Worm (Caenorhabditis elegans) whole organism, L1 larva: Measurements from ENCODE around the gene Y37D8A.26.

Source experiments
- C16A3.4 ChIP-seq: fragments of 150-350 bp; optimal IDR thresholded peaks from 2 replicates; lab custom pipeline; 2014; ENCODE audit warnings: missing biosample characterization, missing genetic modification characterization
- C34B4.2 ChIP-seq: sonication (generic microtip); optimal IDR thresholded peaks from 2 replicates; lab custom pipeline; 2017; ENCODE audit warnings: mild to moderate bottlenecking, missing genetic modification characterization, missing compliant biosample characterization
- blmp-1 ChIP-seq: fragments of 150-350 bp; optimal IDR thresholded peaks from 2 replicates; lab custom pipeline; 2014; ENCODE audit warnings: missing biosample characterization, missing genetic modification characterization
- ceh-63 ChIP-seq: fragments of 200-800 bp; sonication (Bioruptor generic); optimal IDR thresholded peaks from 2 replicates; lab custom pipeline; 2018; ENCODE audit warnings: mild to moderate bottlenecking, missing genetic modification characterization, missing compliant biosample characterization
- ceh-8 ChIP-seq: fragments of 200-800 bp; sonication (Bioruptor generic); optimal IDR thresholded peaks from 2 replicates; lab custom pipeline; 2018; ENCODE audit warnings: mild to moderate bottlenecking, missing genetic modification characterization, moderate library complexity, missing compliant biosample characterization
- dpl-1 ChIP-seq, 3 experiments: fragments of 150-350 bp in 2 of 3; sonication (generic microtip) in 1 of 3; optimal IDR thresholded peaks; 2 replicates each; lab custom pipeline; 2014 to 2017; ENCODE audit warnings: missing biosample characterization in 3 of 3, missing genetic modification characterization in 3 of 3, missing genetic modification reagents in 3 of 3
- dsc-1 ChIP-seq: sonication (generic microtip); optimal IDR thresholded peaks from 2 replicates; lab custom pipeline; 2016; ENCODE audit warnings: mild to moderate bottlenecking, missing genetic modification characterization, missing compliant biosample characterization
- efl-1 ChIP-seq, 4 experiments: fragments of 150-350 bp; optimal IDR thresholded peaks in 3 of 4; peaks in 1 of 4; 1 replicate in 1 of 4; 2 replicates in 3 of 4; lab custom pipeline; 2014; ENCODE audit warnings: missing biosample characterization in 2 of 4, missing genetic modification characterization in 2 of 4, missing genetic modification reagents in 2 of 4
- elt-2 ChIP-seq: sonication (generic microtip); optimal IDR thresholded peaks from 2 replicates; lab custom pipeline; 2016; ENCODE audit warnings: missing genetic modification characterization, mild to moderate bottlenecking, inconsistent platforms, missing compliant biosample characterization, missing genetic modification reagents
- elt-3 ChIP-seq, 6 experiments: fragments of 150-350 bp in 1 of 6; sonication (generic microtip); optimal IDR thresholded peaks; 2 replicates each; lab custom pipeline; 2017 to 2018; ENCODE audit warnings: missing biosample characterization in 6 of 6, missing genetic modification characterization in 6 of 6, inconsistent platforms in 1 of 6
- fkh-4 ChIP-seq: sonication (generic microtip); optimal IDR thresholded peaks from 2 replicates; lab custom pipeline; 2016; ENCODE audit warnings: missing compliant biosample characterization, missing genetic modification characterization, borderline replicate concordance
- fos-1 ChIP-seq: fragments of 150-350 bp; optimal IDR thresholded peaks from 2 replicates; lab custom pipeline; 2014; ENCODE audit warnings: missing biosample characterization, missing genetic modification characterization
- isw-1 ChIP-seq: fragments of 200-800 bp; sonication (Bioruptor generic); IDR thresholded peaks from 2 replicates; pipeline ENCODE4 v1.3.6; 2022; ENCODE audit warnings: missing genetic modification characterization, missing compliant biosample characterization
- lin-35 ChIP-seq, 2 experiments: fragments of 150-350 bp; optimal IDR thresholded peaks; 2 replicates each; lab custom pipeline; 2014; ENCODE audit warnings: missing biosample characterization in 2 of 2, missing genetic modification characterization in 2 of 2, missing genetic modification reagents in 2 of 2
- lin-39 ChIP-seq: fragments of 150-350 bp; optimal IDR thresholded peaks from 2 replicates; lab custom pipeline; 2014; ENCODE audit warnings: missing biosample characterization, missing genetic modification reagents, missing genetic modification characterization
- lsy-2 ChIP-seq, 2 experiments: fragments of 150-350 bp; optimal IDR thresholded peaks; 2 replicates each; lab custom pipeline; 2014; ENCODE audit warnings: missing biosample characterization in 2 of 2, missing genetic modification characterization in 2 of 2
- nhr-19 ChIP-seq: fragments of 200-800 bp; sonication (Bioruptor generic); conservative IDR thresholded peaks from 2 replicates; pipeline ENCODE4 v1.3.6; 2022; ENCODE audit warnings: missing genetic modification characterization, missing compliant biosample characterization
- nhr-28 ChIP-seq: fragments of 150-350 bp; optimal IDR thresholded peaks from 2 replicates; lab custom pipeline; 2014; ENCODE audit warnings: missing biosample characterization, missing genetic modification characterization
- nhr-71 ChIP-seq: sonication (generic microtip); optimal IDR thresholded peaks from 2 replicates; lab custom pipeline; 2016; ENCODE audit warnings: mild to moderate bottlenecking, missing genetic modification characterization, moderate library complexity, missing compliant biosample characterization
- nhr-84 ChIP-seq: sonication (generic microtip); optimal IDR thresholded peaks from 2 replicates; lab custom pipeline; 2017; ENCODE audit warnings: missing biosample characterization, missing genetic modification characterization
- nhr-85 ChIP-seq: sonication (generic microtip); peaks from one replicate; lab custom pipeline; 2016; ENCODE audit warnings: missing genetic modification characterization, inconsistent platforms, missing compliant biosample characterization
- nhr-90 ChIP-seq: sonication (generic microtip); optimal IDR thresholded peaks from 2 replicates; lab custom pipeline; 2016; ENCODE audit warnings: mild to moderate bottlenecking, missing genetic modification characterization, missing compliant biosample characterization; ENCODE audit not compliant: poor library complexity
- rnt-1 ChIP-seq: sonication (generic microtip); optimal IDR thresholded peaks from 2 replicates; lab custom pipeline; 2016; ENCODE audit warnings: mild to moderate bottlenecking, missing genetic modification characterization, moderate library complexity, missing compliant biosample characterization
- skn-1 ChIP-seq: fragments of 150-350 bp; optimal IDR thresholded peaks from 2 replicates; lab custom pipeline; 2014; ENCODE audit warnings: missing biosample characterization, missing genetic modification characterization
- snu-23 ChIP-seq: sonication (generic microtip); optimal IDR thresholded peaks from 2 replicates; lab custom pipeline; 2016; ENCODE audit warnings: missing genetic modification characterization, missing compliant biosample characterization
- swsn-7 ChIP-seq: sonication (generic microtip); optimal IDR thresholded peaks from 2 replicates; lab custom pipeline; 2016; ENCODE audit warnings: missing genetic modification characterization, missing compliant biosample characterization
- tbx-2 ChIP-seq: sonication (generic microtip); optimal IDR thresholded peaks from 2 replicates; lab custom pipeline; 2016; ENCODE audit warnings: missing genetic modification characterization, missing compliant biosample characterization
- unc-130 ChIP-seq: fragments of 150-350 bp; optimal IDR thresholded peaks from 2 replicates; lab custom pipeline; 2017; ENCODE audit warnings: missing biosample characterization, missing genetic modification characterization, inconsistent platforms
- unc-30 ChIP-seq: sonication (generic microtip); optimal IDR thresholded peaks from 2 replicates; lab custom pipeline; 2017; ENCODE audit warnings: missing biosample characterization, missing genetic modification characterization
- unc-98 ChIP-seq: fragments of 200-800 bp; sonication (Bioruptor generic); IDR thresholded peaks from 2 replicates; pipeline ENCODE4 v1.3.6; 2022; ENCODE audit warnings: missing genetic modification characterization, missing compliant biosample characterization
- zip-4 ChIP-seq: fragments of 200-800 bp; sonication (Bioruptor generic); optimal IDR thresholded peaks from 2 replicates; lab custom pipeline; 2018; ENCODE audit warnings: mild to moderate bottlenecking, missing genetic modification characterization, moderate library complexity, missing compliant biosample characterization
- ztf-4 ChIP-seq: fragments of 150-350 bp; optimal IDR thresholded peaks from 2 replicates; lab custom pipeline; 2014; ENCODE audit warnings: missing biosample characterization, missing genetic modification characterization

Gene Y37D8A.26

DNA sequence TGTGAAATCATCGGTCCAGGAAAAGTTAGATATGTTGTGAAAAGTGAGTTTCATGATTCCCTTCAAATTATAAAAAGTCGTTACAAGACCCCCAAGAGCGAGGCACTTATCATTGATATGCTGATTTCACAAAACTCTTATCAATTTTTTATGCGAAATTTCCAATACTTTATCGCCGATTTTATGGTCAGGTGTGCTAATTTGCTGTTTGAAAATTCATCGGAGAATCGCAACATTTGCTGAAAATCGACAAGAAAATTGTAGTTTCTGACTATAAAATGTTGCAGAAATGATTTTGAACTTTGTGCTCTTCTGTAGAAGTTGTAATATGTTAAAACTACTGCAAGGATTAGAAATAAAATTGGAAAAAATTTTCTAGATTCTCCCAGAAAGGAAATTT is 24.8 kb downstream of the Y37D8A.26 start:
- TF ChIP-seq elt-2 (tag; lab: Kevin White, UChicago) (peak; percentile 43), tbx-2 (no peak)

DNA sequence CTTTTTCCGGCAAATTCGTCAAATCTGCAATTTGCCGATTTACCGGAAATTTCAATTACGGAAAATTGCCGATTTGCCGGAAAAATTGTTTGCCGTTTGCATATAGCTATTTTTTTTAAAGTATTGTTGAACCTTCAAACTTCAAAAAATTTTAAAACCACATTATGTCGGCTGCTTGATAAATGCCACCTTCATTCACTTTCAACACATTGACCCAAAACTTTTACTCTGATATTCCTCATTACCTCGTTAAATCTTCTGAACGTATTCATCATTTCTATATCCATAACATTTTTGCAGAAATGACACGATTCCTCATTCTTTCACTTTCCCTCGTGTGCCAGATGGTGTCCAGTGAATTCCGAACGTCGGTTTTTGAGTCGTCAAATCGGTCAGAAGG is 27.5 kb downstream of the Y37D8A.26 start, which contains the start of gene Y37D8A.3:
Y37D8A.3 (plus strand) TSS at position 301 of the 400 bp plus-strand sequence.
- TF ChIP-seq C34B4.2 (tag; lab: Kevin White, UChicago) (no peak), unc-30 (no peak), unc-98 (GFP tag; lab: Robert Waterston, UW) (no peak), nhr-71 (no peak), ztf-4 (tag; lab: Kevin White, UChicago) (no peak), ceh-63 (GFP tag; lab: Kevin White, UChicago) (no peak), nhr-90 (no peak), nhr-84 (no peak), swsn-7 (no peak), ceh-8 (GFP tag; lab: Kevin White, UChicago) (no peak), snu-23 (no peak)

DNA sequence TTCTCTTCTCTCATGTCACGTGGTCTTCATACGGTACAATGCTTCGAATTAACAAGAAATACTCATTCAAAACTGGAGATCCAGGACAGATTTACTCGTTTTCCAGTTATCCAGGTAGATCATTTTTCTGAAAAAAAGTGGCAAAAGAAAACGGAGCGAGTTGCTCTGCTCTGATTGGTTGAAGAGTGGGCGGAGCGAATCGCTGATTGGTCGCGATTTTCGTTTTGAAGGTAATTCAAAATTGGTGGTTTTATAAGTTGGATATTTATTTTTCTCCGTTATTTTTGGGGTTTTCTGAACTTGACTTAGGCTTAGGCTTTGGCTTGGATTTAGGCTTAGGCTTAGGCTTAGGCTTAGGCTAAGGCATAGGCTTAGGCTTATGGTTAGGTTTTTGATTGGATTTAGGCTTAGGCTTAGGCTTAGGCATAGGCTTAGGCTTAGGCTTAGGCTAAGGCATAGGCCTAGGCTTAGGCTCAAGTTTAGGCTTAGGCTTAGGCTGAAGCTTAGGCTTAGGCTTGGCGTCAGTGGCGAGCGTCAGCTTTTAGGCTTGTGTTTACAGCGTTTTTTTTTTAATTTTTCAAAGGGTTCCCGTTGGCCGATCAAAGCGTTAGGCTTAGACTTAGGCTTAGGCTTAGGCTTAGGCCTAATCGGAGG is 33.8 kb downstream of the Y37D8A.26 start:
- no peak for TF ChIP-seq efl-1 (optimal IDR thresholded peaks at IDR 0.05; lab: Kevin White, UChicago)
- TF ChIP-seq efl-1 (GFP tag; optimal IDR thresholded peaks at IDR 0.05 in 1 of 2; lab: Kevin White, UChicago) = peak in 1 of 2 experiments; percentile 47
- TF ChIP-seq elt-3 (tag; optimal IDR thresholded peaks at IDR 0.05; lab: Kevin White, UChicago) = no peak

DNA sequence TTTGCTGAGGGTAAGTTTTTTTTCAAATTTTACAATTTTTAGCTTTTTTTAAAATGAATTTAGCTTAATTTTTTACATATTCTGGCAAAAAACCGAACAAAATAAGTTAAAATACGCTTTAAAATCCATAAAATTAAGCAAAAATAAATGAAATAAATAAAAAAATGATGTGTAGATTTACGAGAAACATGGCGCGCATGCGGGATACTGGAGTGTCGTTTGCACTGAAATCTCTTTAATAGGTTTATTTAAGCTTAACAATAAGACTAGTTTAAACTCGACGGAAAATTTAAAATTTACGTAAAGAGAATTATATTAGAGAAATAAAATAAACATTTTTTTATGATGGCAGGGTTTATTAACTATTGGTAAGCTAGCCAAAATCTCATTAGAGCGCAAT is 35.2 kb downstream of the Y37D8A.26 start:
- no peak for TF ChIP-seq isw-1 (GFP tag; lab: Robert Waterston, UW)
- peak; percentile 10 for TF ChIP-seq blmp-1 (tag; lab: Kevin White, UChicago)
- TF ChIP-seq efl-1 (optimal IDR thresholded peaks at IDR 0.05; lab: Kevin White, UChicago) = peak; percentile 19 to 25
- peak in 1 of 2 experiments; percentile 18 for TF ChIP-seq efl-1 (GFP tag; optimal IDR thresholded peaks at IDR 0.05 in 1 of 2; lab: Kevin White, UChicago)
- peak in 1 of 3 experiments; percentile 58 for TF ChIP-seq dpl-1 (GFP tag; optimal IDR thresholded peaks at IDR 0.05; lab: Kevin White, UChicago)
- peak; percentile 27 for TF ChIP-seq C16A3.4 (tag; lab: Kevin White, UChicago)
- TF ChIP-seq lsy-2 (tag; optimal IDR thresholded peaks at IDR 0.05; lab: Kevin White, UChicago) = peak in 1 of 2 experiments; percentile 56
- TF ChIP-seq skn-1 = no peak
- TF ChIP-seq lin-35 (GFP tag; optimal IDR thresholded peaks at IDR 0.05; lab: Kevin White, UChicago) = peak in 1 of 2 experiments; percentile 17
- no peak for TF ChIP-seq nhr-85 (tag; lab: Kevin White, UChicago)
- TF ChIP-seq, all 84 proteins: peak for 6

DNA sequence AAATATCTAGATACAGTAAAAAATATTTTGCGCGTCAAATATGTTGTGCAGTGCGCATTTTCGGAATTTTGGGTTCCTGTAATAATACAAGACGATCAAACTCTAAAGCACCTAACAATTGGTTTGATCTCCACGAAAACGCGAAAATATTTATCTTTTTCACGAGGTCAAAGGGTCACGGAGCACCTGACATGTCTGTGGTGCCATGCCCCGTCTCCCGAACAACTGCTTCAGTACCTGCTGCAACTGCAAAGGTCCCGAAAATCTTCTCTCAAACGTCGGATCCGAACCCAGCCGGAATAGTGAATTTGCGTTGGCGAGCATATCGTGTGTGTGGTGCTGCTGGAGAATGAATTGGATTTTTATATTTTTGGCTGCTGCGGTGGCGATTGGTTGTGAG is 36.6 kb downstream of the Y37D8A.26 start, which contains the start of the genes Y37D8A.2 and Y37D8A.25:
Y37D8A.2 (plus strand) TSS at position 285 of the 400 bp plus-strand sequence.
Y37D8A.25 (minus strand) TSS at position 345 of the 400 bp plus-strand sequence.
- TF ChIP-seq zip-4 = no peak
- no peak for TF ChIP-seq unc-30
- no peak for TF ChIP-seq fos-1 (tag; lab: Kevin White, UChicago)
- TF ChIP-seq fkh-4 (tag; lab: Kevin White, UChicago) = no peak
- peak; percentile 22 for TF ChIP-seq nhr-19 (GFP tag; lab: Robert Waterston, UW)
- no peak for TF ChIP-seq swsn-7
- peak; percentile 42 for TF ChIP-seq nhr-71
- TF ChIP-seq nhr-28 (tag; lab: Kevin White, UChicago) = no peak
- TF ChIP-seq unc-130 (tag; lab: Kevin White, UChicago) = peak; percentile 25
- TF ChIP-seq lin-39 (tag; lab: Kevin White, UChicago) = no peak
- peak; percentile 59 for TF ChIP-seq rnt-1 (tag; lab: Kevin White, UChicago)
- TF ChIP-seq, all 84 proteins: peak for 4

DNA sequence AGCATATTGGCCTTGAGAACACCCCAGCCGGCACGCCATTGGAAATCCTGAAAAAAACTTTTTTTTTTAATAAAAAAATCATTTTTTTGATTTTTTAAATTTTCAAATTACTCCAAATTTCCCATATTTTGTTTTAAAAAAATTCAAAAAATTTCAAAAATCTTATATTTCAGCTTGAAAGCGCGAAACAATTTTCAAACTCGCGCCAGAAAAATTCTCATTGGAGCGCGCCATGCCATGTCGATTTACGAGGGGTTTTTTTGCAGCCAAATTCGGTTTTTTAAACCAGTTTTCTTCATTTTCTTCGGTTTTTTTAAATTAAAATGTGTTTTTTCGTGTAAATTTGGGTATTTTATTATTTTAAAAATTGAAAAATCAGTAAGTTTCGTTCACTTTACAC is 37.4 kb downstream of the Y37D8A.26 start:
- no peak for TF ChIP-seq dsc-1 (tag; lab: Kevin White, UChicago)
- no peak for TF ChIP-seq efl-1 (optimal IDR thresholded peaks at IDR 0.05; lab: Kevin White, UChicago)
- TF ChIP-seq efl-1 (GFP tag; optimal IDR thresholded peaks at IDR 0.05 in 1 of 2; lab: Kevin White, UChicago) = peak in 1 of 2 experiments; percentile 14
